Worm (Caenorhabditis elegans): Measurements from ENCODE around the gene F22B7.1.

F22B7.1 gene

ce11 chrIII:8658367-8658761, 6.8 kb upstream of the F22B7.1 start:
- TF ChIP-seq unc-39 (tag; optimal IDR thresholded peaks at IDR 0.05) (no peak), unc-62 (GFP tag; optimal IDR thresholded peaks at IDR 0.05) (peak; percentile 97), hlh-1 (tag; optimal IDR thresholded peaks at IDR 0.05) (peak; percentile 38), zip-8 (tag; optimal IDR thresholded peaks at IDR 0.05) (no peak), ces-1 (GFP tag; optimal IDR thresholded peaks at IDR 0.05) (peak; percentile 48), nhr-28 (tag; optimal IDR thresholded peaks at IDR 0.05) (no peak), unc-120 (tag; optimal IDR thresholded peaks at IDR 0.05; ENCODE audit: poor library complexity, severe bottlenecking) (peak; percentile 59), ceh-43 (GFP tag; optimal IDR thresholded peaks at IDR 0.05) (no peak), nhr-237 (tag; optimal IDR thresholded peaks at IDR 0.05) (peak; percentile 43), mep-1 (tag; optimal IDR thresholded peaks at IDR 0.05) (peak; percentile 46), bed-3 (GFP tag; optimal IDR thresholded peaks at IDR 0.05) (no peak), elt-3 (tag; optimal IDR thresholded peaks at IDR 0.05) (peak; percentile 21), lsy-2 (tag; optimal IDR thresholded peaks at IDR 0.05) (no peak)

- no peak for TF ChIP-seq drap-1 (GFP tag; optimal IDR thresholded peaks at IDR 0.05)
- no peak for TF ChIP-seq cnd-1 (tag; optimal IDR thresholded peaks at IDR 0.05)
- TF ChIP-seq unc-39 (tag; optimal IDR thresholded peaks at IDR 0.05) = no peak
- TF ChIP-seq sptf-1 (tag; optimal IDR thresholded peaks at IDR 0.05) = no peak
- no peak for TF ChIP-seq nhr-2 (tag; optimal IDR thresholded peaks at IDR 0.05)
- no peak for TF ChIP-seq nhr-237 (tag; optimal IDR thresholded peaks at IDR 0.05)
- TF ChIP-seq bed-3 (GFP tag; optimal IDR thresholded peaks at IDR 0.05) = no peak
- no peak for TF ChIP-seq nhr-28 (tag; optimal IDR thresholded peaks at IDR 0.05)
- TF ChIP-seq sem-2 (GFP tag; optimal IDR thresholded peaks at IDR 0.05) = no peak
- TF ChIP-seq mab-5 (tag; optimal IDR thresholded peaks at IDR 0.05) = no peak
- TF ChIP-seq ceh-43 (GFP tag; optimal IDR thresholded peaks at IDR 0.05) = no peak
- TF ChIP-seq unc-120 (tag; optimal IDR thresholded peaks at IDR 0.05; ENCODE audit: poor library complexity, severe bottlenecking) = no peak
- no peak for TF ChIP-seq elt-3 (tag; optimal IDR thresholded peaks at IDR 0.05)
- no peak for TF ChIP-seq zip-8 (tag; optimal IDR thresholded peaks at IDR 0.05)
- no peak for TF ChIP-seq tbx-8 (GFP tag; optimal IDR thresholded peaks at IDR 0.05)
Observed at ce11 chrIII:8663143-8663542, 2.0 kb upstream of the F22B7.1 start.

ce11 chrIII:8667382-8667781, 2.2 kb downstream of the F22B7.1 start, which contains the start of gene dpy-19:
dpy-19 (minus strand) TSS chrIII:8667482.
- TF ChIP-seq nhr-76 (tag; optimal IDR thresholded peaks at IDR 0.05) (no peak), bed-3 (GFP tag; optimal IDR thresholded peaks at IDR 0.05) (no peak), snpc-4 (tag; optimal IDR thresholded peaks at IDR 0.05) (no peak), cnd-1 (tag; optimal IDR thresholded peaks at IDR 0.05) (no peak), tbx-8 (GFP tag; optimal IDR thresholded peaks at IDR 0.05) (no peak), nhr-28 (tag; optimal IDR thresholded peaks at IDR 0.05) (no peak), mls-2 (tag; optimal IDR thresholded peaks at IDR 0.05) (no peak)

ce11 chrIII:8668717-8669116, 3.6 kb downstream of the F22B7.1 start:
- no peak for TF ChIP-seq mab-5 (tag; optimal IDR thresholded peaks at IDR 0.05)
- TF ChIP-seq unc-62 (GFP tag; optimal IDR thresholded peaks at IDR 0.05) = peak; percentile 63
- TF ChIP-seq hlh-1 (tag; optimal IDR thresholded peaks at IDR 0.05) = peak; percentile 4
- no peak for TF ChIP-seq zip-8 (tag; optimal IDR thresholded peaks at IDR 0.05)
- no peak for TF ChIP-seq nhr-2 (tag; optimal IDR thresholded peaks at IDR 0.05)
- TF ChIP-seq lin-13 (tag; optimal IDR thresholded peaks at IDR 0.05) = no peak

- TF ChIP-seq nhr-28 (tag; optimal IDR thresholded peaks at IDR 0.05) (no peak), hlh-1 (tag; optimal IDR thresholded peaks at IDR 0.05) (no peak), nhr-76 (tag; optimal IDR thresholded peaks at IDR 0.05) (no peak), elt-3 (tag; optimal IDR thresholded peaks at IDR 0.05) (no peak), bed-3 (GFP tag; optimal IDR thresholded peaks at IDR 0.05) (no peak), ceh-39 (tag; optimal IDR thresholded peaks at IDR 0.05) (no peak), lsy-2 (tag; optimal IDR thresholded peaks at IDR 0.05) (no peak), mls-2 (tag; optimal IDR thresholded peaks at IDR 0.05) (no peak), sem-2 (GFP tag; optimal IDR thresholded peaks at IDR 0.05) (no peak), snpc-4 (tag; optimal IDR thresholded peaks at IDR 0.05) (no peak), lin-13 (tag; optimal IDR thresholded peaks at IDR 0.05) (no peak), flh-1 (GFP tag; optimal IDR thresholded peaks at IDR 0.05) (no peak), elt-1 (tag; optimal IDR thresholded peaks at IDR 0.05; ENCODE audit: borderline replicate concordance, insufficient read depth) (no peak), tbx-8 (GFP tag; optimal IDR thresholded peaks at IDR 0.05) (no peak), sptf-1 (tag; optimal IDR thresholded peaks at IDR 0.05) (no peak), drap-1 (GFP tag; optimal IDR thresholded peaks at IDR 0.05) (no peak)
Observed at ce11 chrIII:8674980-8675485, 9.9 kb downstream of the F22B7.1 start, which contains the start of gene pgl-2. pgl-2 (minus strand) TSS chrIII:8675435.

- TF ChIP-seq snpc-4 (tag; optimal IDR thresholded peaks at IDR 0.05) (no peak), hlh-1 (tag; optimal IDR thresholded peaks at IDR 0.05) (peak; percentile 67), ceh-43 (GFP tag; optimal IDR thresholded peaks at IDR 0.05) (peak; percentile 93), unc-39 (tag; optimal IDR thresholded peaks at IDR 0.05) (peak; percentile 33), M03D4.4 (tag; optimal IDR thresholded peaks at IDR 0.05) (peak; percentile 96), sem-2 (GFP tag; optimal IDR thresholded peaks at IDR 0.05) (peak; percentile 94), lin-13 (tag; optimal IDR thresholded peaks at IDR 0.05) (peak; percentile 22), blmp-1 (tag; optimal IDR thresholded peaks at IDR 0.05) (peak; percentile 50), ces-1 (GFP tag; optimal IDR thresholded peaks at IDR 0.05) (peak; percentile 44), cnd-1 (tag; optimal IDR thresholded peaks at IDR 0.05) (peak; percentile 95), ztf-11 (tag; optimal IDR thresholded peaks at IDR 0.05) (peak; percentile 61), lin-32 (GFP tag; optimal IDR thresholded peaks at IDR 0.05) (peak; percentile 95), ceh-83 (GFP tag; optimal IDR thresholded peaks at IDR 0.05) (peak; percentile 97), elt-1 (tag; optimal IDR thresholded peaks at IDR 0.05; ENCODE audit: borderline replicate concordance, insufficient read depth) (peak; percentile 61), mab-5 (tag; optimal IDR thresholded peaks at IDR 0.05) (no peak), nhr-28 (tag; optimal IDR thresholded peaks at IDR 0.05) (peak; percentile 79), zip-8 (tag; optimal IDR thresholded peaks at IDR 0.05) (no peak), unc-120 (tag; optimal IDR thresholded peaks at IDR 0.05; ENCODE audit: poor library complexity, severe bottlenecking) (peak; percentile 90), sptf-1 (tag; optimal IDR thresholded peaks at IDR 0.05) (peak; percentile 98), mls-2 (tag; optimal IDR thresholded peaks at IDR 0.05) (peak; percentile 98), tbx-8 (GFP tag; optimal IDR thresholded peaks at IDR 0.05) (peak; percentile 89), bed-3 (GFP tag; optimal IDR thresholded peaks at IDR 0.05) (peak; percentile 91), nhr-76 (tag; optimal IDR thresholded peaks at IDR 0.05) (no peak), drap-1 (GFP tag; optimal IDR thresholded peaks at IDR 0.05) (peak; percentile 98), ceh-39 (tag; optimal IDR thresholded peaks at IDR 0.05) (peak; percentile 43)
Observed at ce11 chrIII:8678371-8678770, 13.2 kb downstream of the F22B7.1 start.
